Worm (Caenorhabditis elegans) whole organism, early embryonic: ENCODE results near the gene hsp-110.

ENCODE experiments used
- B0310.2 ChIP-seq: sonication (generic microtip); optimal IDR thresholded peaks from 2 replicates; lab custom pipeline; 2016; ENCODE audit warnings: mild to moderate bottlenecking, missing genetic modification characterization, missing compliant biosample characterization
- F13C5.2 ChIP-seq: sonication (generic microtip); optimal IDR thresholded peaks from 2 replicates; lab custom pipeline; 2017; ENCODE audit warnings: mild to moderate bottlenecking, missing genetic modification characterization, inconsistent platforms, missing compliant biosample characterization
- aly-1 ChIP-seq: sonication (generic microtip); optimal IDR thresholded peaks from 2 replicates; lab custom pipeline; 2016; ENCODE audit warnings: missing genetic modification characterization, missing compliant biosample characterization
- ama-1 ChIP-seq: fragments of 150-350 bp; optimal IDR thresholded peaks from 2 replicates; lab custom pipeline; 2014
- ceh-13 ChIP-seq: fragments of 200-800 bp; sonication (Bioruptor generic); optimal IDR thresholded peaks from 2 replicates; lab custom pipeline; 2018; ENCODE audit warnings: mild to moderate bottlenecking, missing genetic modification characterization, missing compliant biosample characterization
- ceh-36 ChIP-seq: sonication (generic microtip); optimal IDR thresholded peaks from 2 replicates; lab custom pipeline; 2016; ENCODE audit warnings: missing genetic modification characterization, inconsistent platforms, missing compliant biosample characterization
- ets-7 ChIP-seq: sonication (generic microtip); optimal IDR thresholded peaks from 2 replicates; lab custom pipeline; 2016; ENCODE audit warnings: missing genotype, missing genetic modification characterization, missing compliant biosample characterization
- flt-1 ChIP-seq: fragments of 200-800 bp; sonication (Bioruptor generic); IDR thresholded peaks from 2 replicates; pipeline ENCODE4 v1.3.6; 2022; ENCODE audit warnings: missing genetic modification characterization, missing compliant biosample characterization
- hmbx-1 ChIP-seq: sonication (generic microtip); optimal IDR thresholded peaks from 2 replicates; lab custom pipeline; 2016; ENCODE audit warnings: mild to moderate bottlenecking, missing genetic modification characterization, missing compliant biosample characterization
- hmg-4 ChIP-seq: fragments of 200-800 bp; sonication (Bioruptor generic); optimal IDR thresholded peaks from 2 replicates; lab custom pipeline; 2018; ENCODE audit warnings: mild to moderate bottlenecking, missing genetic modification characterization, missing compliant biosample characterization
- hnd-1 ChIP-seq: sonication (generic microtip); optimal IDR thresholded peaks from 2 replicates; lab custom pipeline; 2016; ENCODE audit warnings: missing genetic modification characterization, missing compliant biosample characterization
- pes-1 ChIP-seq: fragments of 200-800 bp; sonication (Bioruptor generic); IDR thresholded peaks from 2 replicates; pipeline ENCODE4 v1.3.6; 2022; ENCODE audit warnings: missing genetic modification reagents, missing genetic modification characterization, missing compliant biosample characterization
- scrt-1 ChIP-seq: fragments of 200-800 bp; sonication (Bioruptor generic); IDR thresholded peaks from 2 replicates; pipeline ENCODE4 v1.3.6; 2022; ENCODE audit warnings: missing genetic modification characterization, missing compliant biosample characterization
- sea-1 ChIP-seq: fragments of 200-800 bp; sonication (Bioruptor generic); conservative IDR thresholded peaks from 2 replicates; pipeline ENCODE4 v1.3.6; 2022; ENCODE audit warnings: missing genetic modification characterization, missing compliant biosample characterization
- tbx-11 ChIP-seq: fragments of 200-800 bp; sonication (Bioruptor generic); IDR thresholded peaks from 2 replicates; pipeline ENCODE4 v1.3.6; 2022; ENCODE audit warnings: missing genetic modification characterization, missing compliant biosample characterization
- tbx-37 ChIP-seq: fragments of 200-800 bp; sonication (Bioruptor generic); conservative IDR thresholded peaks from 2 replicates; pipeline ENCODE4 v1.3.6; 2022; ENCODE audit warnings: missing genetic modification reagents, missing genetic modification characterization, missing compliant biosample characterization
- tra-4 ChIP-seq: sonication (generic microtip); optimal IDR thresholded peaks from 2 replicates; lab custom pipeline; 2017; ENCODE audit warnings: missing genetic modification characterization, missing compliant biosample characterization

The hsp-110 gene

DNA sequence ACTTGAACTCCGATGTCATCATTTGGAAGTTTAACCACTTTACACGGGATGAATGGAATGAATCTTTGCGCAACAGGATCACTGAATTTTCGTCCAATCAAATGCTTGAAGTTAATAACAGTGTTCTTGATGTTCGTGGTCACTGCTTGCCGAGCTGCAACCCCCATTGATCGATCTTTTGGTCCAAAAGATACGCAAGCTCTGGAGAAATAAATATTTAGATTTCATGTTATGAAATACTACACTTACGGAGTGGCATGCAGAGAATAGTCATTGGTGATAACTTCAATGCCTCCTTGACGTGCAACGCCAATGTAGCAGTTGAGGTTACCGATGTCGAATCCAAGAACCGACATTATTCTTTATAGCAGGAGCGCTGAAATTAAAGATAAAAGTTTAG lies at the start of gene hsp-110:
hsp-110 (minus strand) TSS at position 376 of the 400 bp plus-strand sequence.
- no peak for TF ChIP-seq flt-1 (GFP tag; lab: Robert Waterston, UW)
- peak; percentile 13 for TF ChIP-seq ama-1

ce11 chrIII:8494708-8495107 lies 48.0 kb upstream of the hsp-110 start, which contains the start of gene pac-1:
TSS of gene pac-1 (plus strand) at chrIII:8495008.
- TF ChIP-seq tbx-11 (GFP tag; lab: Robert Waterston, UW), result no peak

ce11 chrIII:8491945-8492344 lies 45.2 kb upstream of the hsp-110 start:
- no peak for TF ChIP-seq sea-1
- TF ChIP-seq hmg-4 (GFP tag; lab: Kevin White, UChicago), result no peak
- no peak for TF ChIP-seq tbx-11 (GFP tag; lab: Robert Waterston, UW)
- TF ChIP-seq tra-4 (tag; lab: Kevin White, UChicago), result no peak
- TF ChIP-seq flt-1 (GFP tag; lab: Robert Waterston, UW), result no peak
- TF ChIP-seq ceh-13 (GFP tag; lab: Kevin White, UChicago), result no peak
- no peak for TF ChIP-seq scrt-1 (GFP tag; lab: Robert Waterston, UW)
- no peak for TF ChIP-seq ets-7 (tag; lab: Kevin White, UChicago)
- no peak for TF ChIP-seq B0310.2
- no peak for TF ChIP-seq hnd-1 (tag; lab: Kevin White, UChicago)
- TF ChIP-seq ama-1, result no peak
- no peak for TF ChIP-seq aly-1 (tag; lab: Kevin White, UChicago)

ce11 chrIII:8490254-8490653 lies 43.5 kb upstream of the hsp-110 start, which contains the start of the genes ess-2 and F42H10.2:
TSS of gene ess-2 (minus strand) at chrIII:8490352.
TSS of gene F42H10.2 (plus strand) at chrIII:8490620.
- TF ChIP-seq ceh-36 (tag; lab: Kevin White, UChicago) (no peak), tra-4 (tag; lab: Kevin White, UChicago) (no peak), tbx-11 (GFP tag; lab: Robert Waterston, UW) (no peak), hnd-1 (tag; lab: Kevin White, UChicago) (no peak), ama-1 (no peak), pes-1 (no peak), hmg-4 (GFP tag; lab: Kevin White, UChicago) (no peak), scrt-1 (GFP tag; lab: Robert Waterston, UW) (no peak), sea-1 (no peak), aly-1 (tag; lab: Kevin White, UChicago) (no peak), ets-7 (tag; lab: Kevin White, UChicago) (no peak)

ce11 chrIII:8483853-8484252 lies 37.1 kb upstream of the hsp-110 start, which contains the start of gene F42H10.3:
TSS of gene F42H10.3 (plus strand) at chrIII:8484153.
- TF ChIP-seq aly-1 (tag; lab: Kevin White, UChicago) (no peak), hmg-4 (GFP tag; lab: Kevin White, UChicago) (no peak), hnd-1 (tag; lab: Kevin White, UChicago) (no peak), tbx-37 (GFP tag; lab: Robert Waterston, UW) (no peak), sea-1 (no peak), ama-1 (no peak), tbx-11 (GFP tag; lab: Robert Waterston, UW) (no peak), flt-1 (GFP tag; lab: Robert Waterston, UW) (no peak), tra-4 (tag; lab: Kevin White, UChicago) (no peak), B0310.2 (no peak), ceh-13 (GFP tag; lab: Kevin White, UChicago) (no peak), pes-1 (no peak), ceh-36 (tag; lab: Kevin White, UChicago) (no peak), scrt-1 (GFP tag; lab: Robert Waterston, UW) (no peak), ets-7 (tag; lab: Kevin White, UChicago) (no peak), F13C5.2 (no peak)

ce11 chrIII:8480355-8480754 lies 33.6 kb upstream of the hsp-110 start, which contains the start of gene F42H10.6:
TSS of gene F42H10.6 (minus strand) at chrIII:8480455.
- TF ChIP-seq scrt-1 (GFP tag; lab: Robert Waterston, UW) (no peak), tra-4 (tag; lab: Kevin White, UChicago) (no peak)

DNA sequence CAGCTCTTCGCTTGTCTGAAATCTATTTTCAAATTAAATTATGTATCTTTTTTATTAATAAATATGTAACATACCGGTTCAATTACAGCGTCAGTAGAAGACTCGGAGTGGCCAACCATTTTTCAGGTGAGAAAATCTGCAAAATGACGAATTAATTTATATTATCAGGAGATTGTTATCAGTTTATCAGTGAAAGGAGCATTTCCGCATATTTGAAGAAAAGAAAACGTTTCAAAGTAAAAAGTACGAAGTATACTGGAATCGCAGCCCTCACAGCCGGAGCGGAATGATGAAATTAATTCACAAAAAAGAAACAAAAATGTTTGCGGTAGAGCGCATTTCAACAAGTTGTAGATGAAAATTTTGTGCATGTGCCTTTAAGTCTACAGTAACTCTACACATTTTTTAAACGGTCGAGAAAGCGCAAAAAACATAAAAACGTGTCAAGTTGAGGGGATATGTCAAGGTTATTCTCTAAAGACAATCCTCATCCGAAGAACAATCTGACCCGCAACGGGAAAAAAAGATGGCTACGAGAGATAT lies 32.7 kb upstream of the hsp-110 start:
- TF ChIP-seq flt-1 (GFP tag; lab: Robert Waterston, UW) (no peak), hnd-1 (tag; lab: Kevin White, UChicago) (no peak), tra-4 (tag; lab: Kevin White, UChicago) (no peak), scrt-1 (GFP tag; lab: Robert Waterston, UW) (no peak)

DNA sequence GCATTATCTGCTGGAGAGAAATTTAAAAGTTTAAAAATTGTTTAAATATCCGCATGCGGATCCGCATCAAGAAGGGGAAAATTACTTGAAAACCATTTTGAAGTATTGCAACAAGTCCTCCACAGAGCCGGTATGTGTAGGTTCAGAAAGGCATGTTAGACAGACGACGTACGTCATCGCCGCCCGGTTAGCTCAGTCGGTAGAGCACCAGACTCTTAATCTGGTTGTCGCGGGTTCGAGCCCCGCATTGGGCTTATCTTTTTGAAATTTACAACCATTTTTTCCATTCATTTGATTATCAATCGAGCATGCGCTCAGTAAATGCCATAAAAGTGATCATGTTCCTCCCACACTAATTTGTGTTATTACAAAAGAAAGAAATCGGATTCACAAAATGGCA lies 26.6 kb upstream of the hsp-110 start:
- TF ChIP-seq scrt-1 (GFP tag; lab: Robert Waterston, UW) (0 out of 2 replicates have a peak, but pooled peaks have one; percentile 16), tra-4 (tag; lab: Kevin White, UChicago) (no peak), ets-7 (tag; lab: Kevin White, UChicago) (no peak), ama-1 (no peak), sea-1 (0 out of 2 replicates have a peak, but pooled peaks have one; percentile 43), tbx-11 (GFP tag; lab: Robert Waterston, UW) (no peak)

DNA sequence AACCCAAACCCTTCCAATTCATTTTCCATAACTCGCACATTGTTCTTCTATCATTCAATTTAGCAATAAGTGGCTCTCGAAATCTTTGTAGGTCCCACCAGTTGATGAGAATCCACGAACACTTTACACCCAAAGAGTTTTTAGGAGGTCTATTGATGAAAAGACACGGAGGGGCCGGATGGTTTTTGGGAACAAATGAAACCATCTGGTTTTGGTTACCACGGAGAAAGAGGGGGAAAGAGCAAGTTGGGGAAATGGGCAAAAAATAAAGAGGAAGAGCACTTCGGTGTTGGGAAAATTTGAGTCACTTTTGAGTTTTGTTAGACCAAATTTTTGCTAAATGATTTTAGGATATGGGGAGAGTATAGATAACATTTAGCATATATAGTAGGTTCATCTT lies 20.8 kb upstream of the hsp-110 start:
- TF ChIP-seq ets-7 (tag; lab: Kevin White, UChicago) (no peak), F13C5.2 (no peak), ceh-36 (tag; lab: Kevin White, UChicago) (no peak), hnd-1 (tag; lab: Kevin White, UChicago) (no peak), pes-1 (no peak), tbx-11 (GFP tag; lab: Robert Waterston, UW) (no peak), ama-1 (no peak), scrt-1 (GFP tag; lab: Robert Waterston, UW) (no peak), hmbx-1 (tag; lab: Kevin White, UChicago) (no peak), sea-1 (no peak), B0310.2 (no peak), tra-4 (tag; lab: Kevin White, UChicago) (no peak), hmg-4 (GFP tag; lab: Kevin White, UChicago) (no peak), flt-1 (GFP tag; lab: Robert Waterston, UW) (no peak)
